Worm (Caenorhabditis elegans) whole organism, L2 larva: Measurements from ENCODE around the gene psd-1.

Experiments
- Y55F3AM.14 ChIP-seq: fragments of 200-800 bp; sonication (Bioruptor generic); optimal IDR thresholded peaks from 2 replicates; lab custom pipeline; 2018; ENCODE audit warnings: mild to moderate bottlenecking, missing genetic modification characterization, missing compliant biosample characterization
- ZK546.5 ChIP-seq: sonication (generic microtip); optimal IDR thresholded peaks from 2 replicates; lab custom pipeline; 2017; ENCODE audit warnings: missing biosample characterization, missing genetic modification characterization
- ama-1 ChIP-seq: fragments of 150-350 bp; optimal IDR thresholded peaks from 2 replicates; lab custom pipeline; 2018; ENCODE audit warnings: inconsistent platforms
- blmp-1 ChIP-seq: sonication (generic microtip); optimal IDR thresholded peaks from 2 replicates; lab custom pipeline; 2017; ENCODE audit warnings: missing genetic modification characterization, mild to moderate bottlenecking, missing compliant biosample characterization, antibody characterized with exemption, moderate library complexity; ENCODE audit not compliant: insufficient read depth
- ceh-16 ChIP-seq: fragments of 150-350 bp; optimal IDR thresholded peaks from 2 replicates; lab custom pipeline; 2014; ENCODE audit warnings: missing biosample characterization, missing genetic modification characterization
- ceh-82 ChIP-seq: fragments of 150-350 bp; optimal IDR thresholded peaks from 2 replicates; lab custom pipeline; 2014; ENCODE audit warnings: missing biosample characterization, missing genetic modification characterization
- elt-1 ChIP-seq: fragments of 150-350 bp; optimal IDR thresholded peaks from 2 replicates; lab custom pipeline; 2014; ENCODE audit warnings: missing biosample characterization, missing genetic modification characterization
- fos-1 ChIP-seq: fragments of 150-350 bp; optimal IDR thresholded peaks from 2 replicates; lab custom pipeline; 2014; ENCODE audit warnings: missing biosample characterization, missing genetic modification characterization
- lin-11 ChIP-seq: fragments of 150-350 bp; sonication (generic microtip); optimal IDR thresholded peaks from 2 replicates; lab custom pipeline; 2014; ENCODE audit warnings: missing biosample characterization, missing genetic modification characterization, inconsistent platforms, mixed read lengths
- lin-39 ChIP-seq: fragments of 150-350 bp; optimal IDR thresholded peaks from 2 replicates; lab custom pipeline; 2014; ENCODE audit warnings: missing biosample characterization, missing genetic modification reagents, missing genetic modification characterization
- lsy-2 ChIP-seq, 2 experiments: fragments of 150-350 bp in 1 of 2; sonication (generic microtip) in 1 of 2; optimal IDR thresholded peaks; 2 replicates each; lab custom pipeline; 2014 to 2017; ENCODE audit warnings: missing biosample characterization in 2 of 2, missing genetic modification characterization in 2 of 2
- mab-5 ChIP-seq: fragments of 150-350 bp; optimal IDR thresholded peaks from 2 replicates; lab custom pipeline; 2014; ENCODE audit warnings: missing biosample characterization, missing genetic modification characterization
- mbf-1 ChIP-seq: sonication (generic microtip); optimal IDR thresholded peaks from 2 replicates; lab custom pipeline; 2017; ENCODE audit warnings: missing biosample characterization, missing genetic modification characterization
- nhr-12 ChIP-seq: fragments of 150-350 bp; optimal IDR thresholded peaks from 2 replicates; lab custom pipeline; 2014; ENCODE audit warnings: missing biosample characterization, missing genetic modification characterization
- nhr-129 ChIP-seq: fragments of 150-350 bp; optimal IDR thresholded peaks from 2 replicates; lab custom pipeline; 2014; ENCODE audit warnings: missing biosample characterization, missing genetic modification characterization
- nhr-237 ChIP-seq: fragments of 150-350 bp; optimal IDR thresholded peaks from 2 replicates; lab custom pipeline; 2014; ENCODE audit warnings: missing biosample characterization, missing genetic modification characterization
- nhr-6 ChIP-seq: fragments of 150-350 bp; optimal IDR thresholded peaks from 2 replicates; lab custom pipeline; 2014; ENCODE audit warnings: missing biosample characterization, missing genetic modification characterization
- peb-1 ChIP-seq: fragments of 150-350 bp; optimal IDR thresholded peaks from 2 replicates; lab custom pipeline; 2014; ENCODE audit warnings: missing biosample characterization, missing genetic modification characterization
- sma-3 ChIP-seq: sonication (generic microtip); optimal IDR thresholded peaks from 2 replicates; lab custom pipeline; 2016; ENCODE audit warnings: missing genetic modification reagents, missing genetic modification characterization, missing compliant biosample characterization
- snpc-4 ChIP-seq: fragments of 150-350 bp; optimal IDR thresholded peaks from 2 replicates; lab custom pipeline; 2014; ENCODE audit warnings: missing biosample characterization, missing genetic modification characterization
- zag-1 ChIP-seq: fragments of 150-350 bp; optimal IDR thresholded peaks from 2 replicates; lab custom pipeline; 2014; ENCODE audit warnings: missing biosample characterization, missing genetic modification characterization
- ztf-11 ChIP-seq: sonication (generic microtip); optimal IDR thresholded peaks from 2 replicates; lab custom pipeline; 2017; ENCODE audit warnings: missing biosample characterization, missing genetic modification characterization

psd-1 gene

DNA sequence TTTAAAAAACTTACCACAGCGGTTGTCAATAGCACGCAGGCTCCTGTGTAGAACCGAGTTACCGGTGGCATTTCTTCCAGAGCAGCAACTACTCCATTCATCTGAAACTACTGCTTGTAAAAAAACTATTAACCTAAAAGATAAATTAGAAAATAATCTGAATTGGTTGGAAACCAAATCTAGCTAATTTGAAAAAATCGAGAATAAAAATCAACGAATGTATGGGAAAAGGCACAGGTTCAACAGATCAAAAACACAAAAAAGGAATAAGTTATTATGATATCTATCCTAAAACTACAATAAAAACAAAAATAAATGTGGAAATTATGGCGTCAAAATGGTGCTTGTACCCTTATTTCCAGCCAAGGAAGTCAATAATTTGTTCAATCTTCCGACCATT lies 52.2 kb downstream of the psd-1 start, which contains the start of gene der-2:
der-2 (minus strand) TSS at position 101 of the 400 bp plus-strand sequence.
- TF ChIP-seq elt-1: no peak
- TF ChIP-seq ZK546.5 (tag; lab: Kevin White, UChicago): no peak
- TF ChIP-seq nhr-129 (tag; lab: Kevin White, UChicago): no peak
- no peak for TF ChIP-seq lin-11 (tag; lab: Kevin White, UChicago)
- no peak for TF ChIP-seq nhr-12 (tag; lab: Kevin White, UChicago)
- TF ChIP-seq sma-3 (GFP tag; lab: Kevin White, UChicago): no peak
- no peak for TF ChIP-seq zag-1 (tag; lab: Kevin White, UChicago)
- no peak for TF ChIP-seq ceh-82 (tag; lab: Kevin White, UChicago)
- no peak for TF ChIP-seq ztf-11
- TF ChIP-seq ama-1 (lab: Kevin White, UChicago): no peak
- no peak for TF ChIP-seq mab-5 (tag; lab: Kevin White, UChicago)
- TF ChIP-seq blmp-1: no peak
- TF ChIP-seq peb-1 (tag; lab: Kevin White, UChicago): no peak
- no peak for TF ChIP-seq fos-1 (tag; lab: Kevin White, UChicago)
- no peak for TF ChIP-seq ceh-16 (tag; lab: Kevin White, UChicago)
- no peak for TF ChIP-seq nhr-237
- TF ChIP-seq mbf-1 (tag; lab: Kevin White, UChicago): no peak
- TF ChIP-seq lin-39 (tag; lab: Kevin White, UChicago): no peak

DNA sequence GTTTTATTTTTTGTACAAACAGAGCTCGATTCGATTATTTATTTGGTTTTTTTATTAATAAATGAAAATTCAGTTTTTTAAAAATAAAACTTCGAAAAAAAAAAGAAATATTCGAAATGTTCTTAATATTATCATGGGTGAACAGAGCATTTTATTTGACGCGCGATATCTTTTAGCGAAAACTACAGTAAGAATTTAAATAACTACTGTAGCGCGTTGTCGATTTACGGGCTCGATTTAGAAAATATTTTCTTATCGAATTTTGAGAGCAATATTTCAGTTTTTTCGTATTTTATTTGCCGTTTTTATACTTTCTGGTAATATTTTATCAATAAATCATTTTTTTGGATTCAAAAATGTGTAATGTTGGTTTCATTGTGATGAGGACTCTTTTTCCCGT lies 54.1 kb downstream of the psd-1 start:
- TF ChIP-seq Y55F3AM.14 (no peak), ceh-82 (tag; lab: Kevin White, UChicago) (no peak), peb-1 (tag; lab: Kevin White, UChicago) (no peak), nhr-6 (tag; lab: Kevin White, UChicago) (no peak), ztf-11 (no peak), snpc-4 (tag; lab: Kevin White, UChicago) (no peak), lsy-2 (tag; optimal IDR thresholded peaks at IDR 0.05; lab: Kevin White, UChicago) (peak in 1 of 2 experiments; percentile 40)
